Fruit fly (Drosophila melanogaster) whole organism, adult: ENCODE data around the gene CG32369.

Source experiments
- CG12768 ChIP-seq: fragments of 200-800 bp; sonication (Bioruptor generic); optimal IDR thresholded peaks from 2 replicates; lab custom pipeline; 2017; ENCODE audit warnings: missing biosample characterization, missing genetic modification characterization, mild to moderate bottlenecking, moderate library complexity, missing genetic modification reagents
- CG1620 ChIP-seq: fragments of 200-800 bp; sonication (Bioruptor generic); optimal IDR thresholded peaks from 2 replicates; lab custom pipeline; 2016; ENCODE audit warnings: missing biosample characterization, missing genetic modification characterization
- CG33017 ChIP-seq: fragments of 200-800 bp; sonication (Bioruptor generic); optimal IDR thresholded peaks from 2 replicates; lab custom pipeline; 2018; ENCODE audit warnings: missing biosample characterization, mild to moderate bottlenecking, missing genetic modification characterization, moderate library complexity
- CG5204 ChIP-seq: fragments of 200-800 bp; sonication (Bioruptor generic); optimal IDR thresholded peaks from 2 replicates; lab custom pipeline; 2016; ENCODE audit warnings: missing biosample characterization, missing genetic modification characterization
- Clk ChIP-seq: fragments of 200-800 bp; sonication (Bioruptor generic); optimal IDR thresholded peaks from 2 replicates; lab custom pipeline; 2017; ENCODE audit warnings: missing biosample characterization, missing genetic modification characterization
- Mnt ChIP-seq: fragments of 200-800 bp; sonication (Bioruptor generic); optimal IDR thresholded peaks from 2 replicates; lab custom pipeline; 2016; ENCODE audit warnings: missing biosample characterization, mild to moderate bottlenecking, missing genetic modification characterization
- bab1 ChIP-seq: fragments of 200-800 bp; sonication (Bioruptor generic); optimal IDR thresholded peaks from 3 replicates; lab custom pipeline; 2019; ENCODE audit warnings: missing biosample characterization, mild to moderate bottlenecking, missing genetic modification characterization, moderate library complexity
- cic ChIP-seq: fragments of 200-800 bp; sonication (Bioruptor generic); optimal IDR thresholded peaks from 2 replicates; lab custom pipeline; 2017; ENCODE audit warnings: missing biosample characterization, mild to moderate bottlenecking, missing genetic modification characterization, moderate library complexity
- cnc ChIP-seq, 2 experiments: fragments of >200 bp; optimal IDR thresholded peaks; 2 replicates each; lab custom pipeline; 2017
- kay ChIP-seq: fragments of 200-800 bp; sonication (Bioruptor generic); peaks from one replicate; lab custom pipeline; 2016; ENCODE audit warnings: missing biosample characterization, missing genetic modification characterization, borderline replicate concordance
- ovo ChIP-seq: fragments of 200-800 bp; sonication (Bioruptor generic); optimal IDR thresholded peaks from 2 replicates; lab custom pipeline; 2016; ENCODE audit warnings: missing biosample characterization, missing genetic modification characterization
- pad ChIP-seq: fragments of 200-800 bp; sonication (Bioruptor generic); optimal IDR thresholded peaks from 3 replicates; lab custom pipeline; 2017; ENCODE audit warnings: missing biosample characterization, missing genetic modification characterization, mild to moderate bottlenecking, moderate library complexity, missing genetic modification reagents
- tj ChIP-seq: fragments of 200-800 bp; sonication (Bioruptor generic); optimal IDR thresholded peaks from 3 replicates; lab custom pipeline; 2017; ENCODE audit warnings: missing biosample characterization, mild to moderate bottlenecking, missing genetic modification characterization, moderate library complexity
- toe ChIP-seq: fragments of 200-800 bp; sonication (Bioruptor generic); optimal IDR thresholded peaks from 2 replicates; lab custom pipeline; 2016; ENCODE audit warnings: missing biosample characterization, missing genetic modification characterization

DNA sequence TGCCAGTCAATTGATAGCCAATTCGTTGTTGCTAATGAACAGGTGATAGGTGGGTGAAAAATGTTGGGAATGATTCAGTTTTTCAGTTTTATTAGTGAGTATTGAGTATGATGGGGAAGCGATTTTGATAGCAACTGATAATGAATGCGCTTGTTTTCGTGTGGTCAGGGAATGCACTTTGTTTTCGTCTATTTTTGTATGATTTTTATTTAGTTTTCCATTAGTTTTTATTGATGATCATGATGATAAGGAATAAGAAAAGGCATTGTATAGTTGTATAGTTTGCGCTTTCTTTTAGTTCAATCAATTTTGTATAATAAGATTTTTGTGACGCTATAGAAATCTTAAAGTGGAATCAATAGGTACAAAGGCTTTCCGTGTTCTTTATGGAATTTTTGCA lies 22.3 kb upstream of the CG32369 start:
- TF ChIP-seq CG1620 (GFP tag; lab: Kevin White, UChicago) (no peak), CG33017 (no peak), cnc (optimal IDR thresholded peaks at IDR 0.05; lab: Kevin White, UChicago) (no peak), kay (GFP tag; lab: Kevin White, UChicago) (peak; percentile 92), toe (no peak), tj (GFP tag; lab: Kevin White, UChicago) (no peak), Clk (GFP tag; lab: Kevin White, UChicago) (no peak), bab1 (GFP tag; lab: Kevin White, UChicago) (no peak), pad (GFP tag; lab: Kevin White, UChicago) (no peak), cic (peak; percentile 65), Mnt (GFP tag; lab: Kevin White, UChicago) (no peak), ovo (GFP tag; lab: Kevin White, UChicago) (no peak), CG5204 (no peak), CG12768 (GFP tag; lab: Kevin White, UChicago) (no peak)
